Worm (Caenorhabditis elegans) whole organism, L4 larva: ENCODE measurements around the gene W03B1.3.
A peak's percentile ranks its signal among the peaks of the same experiment; 100 is the strongest.

Experiments used
- D1046.2 ChIP-seq: fragments of 200-800 bp; sonication (Bioruptor generic); IDR thresholded peaks from 2 replicates; pipeline ENCODE4 v1.3.6; 2022; ENCODE audit warnings: missing genetic modification characterization, missing compliant biosample characterization
- F37D6.2 ChIP-seq: sonication (generic microtip); optimal IDR thresholded peaks from 2 replicates; lab custom pipeline; 2016; ENCODE audit warnings: mild to moderate bottlenecking, missing genetic modification characterization, missing compliant biosample characterization
- F44E2.7 ChIP-seq: fragments of 200-800 bp; sonication (Bioruptor generic); IDR thresholded peaks from 2 replicates; pipeline ENCODE4 v2.1.2; 2022; ENCODE audit warnings: missing genetic modification characterization, missing compliant biosample characterization
- F49E8.2 ChIP-seq: sonication (generic microtip); optimal IDR thresholded peaks from 2 replicates; lab custom pipeline; 2016; ENCODE audit warnings: missing compliant biosample characterization, mild to moderate bottlenecking, missing genetic modification characterization, borderline replicate concordance
- T20F7.1 ChIP-seq: fragments of 200-800 bp; sonication (Bioruptor generic); optimal IDR thresholded peaks from 2 replicates; lab custom pipeline; 2018; ENCODE audit warnings: mild to moderate bottlenecking, missing genetic modification characterization, missing compliant biosample characterization
- Y75B8A.6 ChIP-seq: fragments of 200-800 bp; sonication (Bioruptor generic); IDR thresholded peaks from 2 replicates; pipeline ENCODE4 v1.3.6; 2022; ENCODE audit warnings: missing genetic modification reagents, missing genetic modification characterization, missing compliant biosample characterization
- aha-1 ChIP-seq: fragments of 150-350 bp; peaks from one replicate; lab custom pipeline; 2014; ENCODE audit warnings: missing biosample characterization, missing genetic modification characterization
- ama-1 ChIP-seq: fragments of 150-350 bp; optimal IDR thresholded peaks from 2 replicates; lab custom pipeline; 2014; ENCODE audit warnings: inconsistent platforms, mixed read lengths
- ceh-20 ChIP-seq: fragments of 200-800 bp; sonication (Bioruptor generic); IDR thresholded peaks from 2 replicates; pipeline ENCODE4 v1.3.6; 2022; ENCODE audit warnings: missing genetic modification reagents, missing genetic modification characterization, missing compliant biosample characterization
- ceh-28 ChIP-seq: fragments of 150-350 bp; optimal IDR thresholded peaks from 2 replicates; lab custom pipeline; 2014; ENCODE audit warnings: missing biosample characterization, missing genetic modification reagents, missing genetic modification characterization
- ceh-32 ChIP-seq: sonication (generic microtip); optimal IDR thresholded peaks from 2 replicates; lab custom pipeline; 2016; ENCODE audit warnings: mild to moderate bottlenecking, missing genetic modification characterization, missing compliant biosample characterization; ENCODE audit not compliant: poor library complexity
- ceh-62 ChIP-seq: sonication (generic microtip); optimal IDR thresholded peaks from 2 replicates; lab custom pipeline; 2017; ENCODE audit warnings: missing biosample characterization, missing genetic modification characterization
- ceh-82 ChIP-seq: sonication (generic microtip); optimal IDR thresholded peaks from 2 replicates; lab custom pipeline; 2017; ENCODE audit warnings: missing biosample characterization, missing genetic modification characterization
- ces-1 ChIP-seq: fragments of 150-350 bp; sonication (generic microtip); optimal IDR thresholded peaks from 4 replicates; lab custom pipeline; 2014; ENCODE audit warnings: missing biosample characterization, missing genetic modification reagents, missing genetic modification characterization
- cey-2 ChIP-seq: sonication (generic microtip); optimal IDR thresholded peaks from 3 replicates; lab custom pipeline; 2017; ENCODE audit warnings: missing genetic modification characterization, mild to moderate bottlenecking, missing compliant biosample characterization, antibody characterized with exemption, borderline replicate concordance; ENCODE audit not compliant: insufficient read depth
- daf-12 ChIP-seq: fragments of 150-350 bp; optimal IDR thresholded peaks from 2 replicates; lab custom pipeline; 2014; ENCODE audit warnings: missing biosample characterization, missing genetic modification reagents, missing genetic modification characterization
- dmd-8 ChIP-seq: fragments of 200-800 bp; sonication (Bioruptor generic); IDR thresholded peaks from 2 replicates; pipeline ENCODE4 v1.3.6; 2022; ENCODE audit warnings: missing genetic modification characterization, missing compliant biosample characterization
- dpl-1 ChIP-seq: fragments of 150-350 bp; optimal IDR thresholded peaks from 2 replicates; lab custom pipeline; 2014; ENCODE audit warnings: missing biosample characterization, missing genetic modification reagents, missing genetic modification characterization
- duxl-1 ChIP-seq: sonication (generic microtip); optimal IDR thresholded peaks from 2 replicates; lab custom pipeline; 2016; ENCODE audit warnings: mild to moderate bottlenecking, missing genetic modification characterization, moderate library complexity, missing compliant biosample characterization; ENCODE audit not compliant: poor library complexity
- egl-27 ChIP-seq: sonication (generic microtip); optimal IDR thresholded peaks from 3 replicates; lab custom pipeline; 2017; ENCODE audit warnings: missing biosample characterization, missing genetic modification reagents, missing genetic modification characterization
- fkh-10 ChIP-seq: fragments of 150-350 bp; optimal IDR thresholded peaks from 2 replicates; lab custom pipeline; 2014; ENCODE audit warnings: missing biosample characterization, missing genetic modification reagents, missing genetic modification characterization
- fos-1 ChIP-seq: fragments of 150-350 bp; optimal IDR thresholded peaks from 2 replicates; lab custom pipeline; 2014; ENCODE audit warnings: missing biosample characterization, missing genetic modification characterization
- gei-8 ChIP-seq: fragments of 200-800 bp; sonication (Bioruptor generic); optimal IDR thresholded peaks from 2 replicates; lab custom pipeline; 2018; ENCODE audit warnings: mild to moderate bottlenecking, missing genetic modification characterization, missing compliant biosample characterization
- hif-1 ChIP-seq, 2 experiments: sonication (generic microtip); optimal IDR thresholded peaks; 2 replicates each; lab custom pipeline; 2016 to 2017; ENCODE audit warnings: missing compliant biosample characterization in 2 of 2, missing genetic modification characterization in 2 of 2, missing genetic modification reagents in 2 of 2, missing genotype in 2 of 2, mild to moderate bottlenecking in 1 of 2
- lim-7 ChIP-seq: fragments of 200-800 bp; sonication (Bioruptor generic); IDR thresholded peaks from 2 replicates; pipeline ENCODE4 v1.3.6; 2022; ENCODE audit warnings: missing genetic modification characterization, missing compliant biosample characterization
- lin-29 ChIP-seq: fragments of 200-800 bp; sonication (Bioruptor generic); IDR thresholded peaks from 2 replicates; pipeline ENCODE4 v1.3.6; 2022; ENCODE audit warnings: missing genetic modification reagents, missing genetic modification characterization, missing compliant biosample characterization
- lin-38 ChIP-seq: fragments of 200-800 bp; sonication (Bioruptor generic); IDR thresholded peaks from 2 replicates; pipeline ENCODE4 v1.3.6; 2022; ENCODE audit warnings: missing genetic modification reagents, missing genetic modification characterization, missing compliant biosample characterization
- mdt-29 ChIP-seq: fragments of 200-800 bp; sonication (Bioruptor generic); IDR thresholded peaks from 2 replicates; pipeline ENCODE4 v1.3.6; 2022; ENCODE audit warnings: missing genetic modification reagents, missing genetic modification characterization, missing compliant biosample characterization
- mep-1 ChIP-seq: fragments of 150-350 bp; sonication (generic microtip); optimal IDR thresholded peaks from 3 replicates; lab custom pipeline; 2014; ENCODE audit warnings: missing biosample characterization, missing genetic modification characterization
- mxl-3 ChIP-seq: fragments of 200-800 bp; sonication (Bioruptor generic); optimal IDR thresholded peaks from 2 replicates; lab custom pipeline; 2018; ENCODE audit warnings: mild to moderate bottlenecking, missing genetic modification characterization, missing compliant biosample characterization
- nhr-11 ChIP-seq: fragments of 150-350 bp; optimal IDR thresholded peaks from 2 replicates; lab custom pipeline; 2014; ENCODE audit warnings: missing biosample characterization, missing genetic modification characterization
- nhr-111 ChIP-seq: fragments of 200-800 bp; sonication (Bioruptor generic); optimal IDR thresholded peaks from 2 replicates; lab custom pipeline; 2018; ENCODE audit warnings: mild to moderate bottlenecking, missing genetic modification characterization, missing compliant biosample characterization
- nhr-25 ChIP-seq: sonication (generic microtip); optimal IDR thresholded peaks from 2 replicates; lab custom pipeline; 2017; ENCODE audit warnings: missing genetic modification characterization, mild to moderate bottlenecking, missing compliant biosample characterization, antibody characterized with exemption, moderate library complexity, borderline replicate concordance; ENCODE audit not compliant: insufficient read depth
- nhr-41 ChIP-seq: fragments of 200-800 bp; sonication (Bioruptor generic); IDR thresholded peaks from 2 replicates; pipeline ENCODE4 v1.3.6; 2022; ENCODE audit warnings: missing genetic modification reagents, missing genetic modification characterization, missing compliant biosample characterization
- nhr-42 ChIP-seq: fragments of 200-800 bp; sonication (Bioruptor generic); IDR thresholded peaks from 2 replicates; pipeline ENCODE4 v1.3.6; 2022; ENCODE audit warnings: missing genetic modification characterization, missing compliant biosample characterization
- nhr-77 ChIP-seq: fragments of 150-350 bp; optimal IDR thresholded peaks from 2 replicates; lab custom pipeline; 2014; ENCODE audit warnings: missing biosample characterization, missing genetic modification characterization
- php-3 ChIP-seq: fragments of 200-800 bp; sonication (Bioruptor generic); IDR thresholded peaks from 2 replicates; pipeline ENCODE4 v1.3.6; 2022; ENCODE audit warnings: missing genetic modification reagents, missing genetic modification characterization, missing compliant biosample characterization
- pqm-1 ChIP-seq: sonication (generic microtip); optimal IDR thresholded peaks from 2 replicates; lab custom pipeline; 2017; ENCODE audit warnings: missing biosample characterization, missing genetic modification characterization
- rbr-2 ChIP-seq: sonication (generic microtip); optimal IDR thresholded peaks from 2 replicates; lab custom pipeline; 2016; ENCODE audit warnings: missing genotype, missing genetic modification characterization, missing compliant biosample characterization
- set-16 ChIP-seq: fragments of 200-800 bp; sonication (Bioruptor generic); IDR thresholded peaks from 2 replicates; pipeline ENCODE4 v1.3.6; 2022; ENCODE audit warnings: missing genetic modification reagents, missing genetic modification characterization, missing compliant biosample characterization
- spr-1 ChIP-seq: sonication (generic microtip); optimal IDR thresholded peaks from 2 replicates; lab custom pipeline; 2016; ENCODE audit warnings: mild to moderate bottlenecking, missing genetic modification characterization, missing compliant biosample characterization
- spr-3 ChIP-seq: fragments of 200-800 bp; sonication (Bioruptor generic); optimal IDR thresholded peaks from 2 replicates; lab custom pipeline; 2018; ENCODE audit warnings: mild to moderate bottlenecking, missing genetic modification characterization, missing compliant biosample characterization
- tra-1 ChIP-seq: fragments of 200-800 bp; sonication (Bioruptor generic); IDR thresholded peaks from 2 replicates; pipeline ENCODE4 v1.3.6; 2022; ENCODE audit warnings: missing genetic modification reagents, missing genetic modification characterization, missing compliant biosample characterization
- unc-130 ChIP-seq: sonication (generic microtip); optimal IDR thresholded peaks from 2 replicates; lab custom pipeline; 2016; ENCODE audit warnings: missing genetic modification reagents, missing genetic modification characterization, missing compliant biosample characterization
- unc-62 ChIP-seq, 3 experiments: fragments of 150-350 bp in 1 of 3; sonication (generic microtip); optimal IDR thresholded peaks in 2 of 3; peaks in 1 of 3; 1 replicate in 1 of 3; 2 replicates in 2 of 3; lab custom pipeline; 2014 to 2017; ENCODE audit warnings: missing biosample characterization in 3 of 3, missing genetic modification characterization in 3 of 3, missing genetic modification reagents in 3 of 3, missing genotype in 1 of 3

The W03B1.3 gene

ce11 chrIV:4336139-4336851, at the start of gene W03B1.3, which contains the start of gene oac-51:
W03B1.3 (minus strand) TSS chrIV:4336239.
oac-51 (plus strand) TSS chrIV:4336801.
- no peak for TF ChIP-seq ces-1 (GFP tag; lab: Kevin White, UChicago)
- peak; percentile 6 for TF ChIP-seq aha-1 (tag; lab: Kevin White, UChicago)

ce11 chrIV:4369116-4369515, 33.1 kb upstream of the W03B1.3 start:
- no peak for TF ChIP-seq daf-12
- peak in 1 of 2 experiments; percentile 95 for TF ChIP-seq unc-62 (GFP tag; optimal IDR thresholded peaks at IDR 0.05 in 1 of 2; lab: Kevin White, UChicago)
- no peak for TF ChIP-seq unc-62 (tag; optimal IDR thresholded peaks at IDR 0.05; lab: Kevin White, UChicago)
- TF ChIP-seq lin-38 (GFP tag; lab: Robert Waterston, UW) = no peak
- TF ChIP-seq ama-1 (lab: Kevin White, UChicago) = no peak
- peak; percentile 53 for TF ChIP-seq aha-1 (tag; lab: Kevin White, UChicago)
- no peak for TF ChIP-seq T20F7.1 (GFP tag; lab: Kevin White, UChicago)
- TF ChIP-seq, all 104 proteins: peak for 2

- TF ChIP-seq spr-3 (GFP tag; lab: Kevin White, UChicago) = no peak
- no peak for TF ChIP-seq T20F7.1 (GFP tag; lab: Kevin White, UChicago)
- no peak for TF ChIP-seq gei-8 (GFP tag; lab: Kevin White, UChicago)
- no peak for TF ChIP-seq tra-1 (GFP tag; lab: Robert Waterston, UW)
- TF ChIP-seq set-16 (GFP tag; lab: Robert Waterston, UW) = no peak
- TF ChIP-seq ceh-20 (GFP tag; lab: Robert Waterston, UW) = no peak
- TF ChIP-seq spr-1 (tag; lab: Kevin White, UChicago) = no peak
- TF ChIP-seq mdt-29 (GFP tag; lab: Robert Waterston, UW) = no peak
- TF ChIP-seq fkh-10 (GFP tag; lab: Kevin White, UChicago) = no peak
- TF ChIP-seq unc-130 (GFP tag; lab: Kevin White, UChicago) = no peak
- TF ChIP-seq rbr-2 (tag; lab: Kevin White, UChicago) = peak; percentile 39
- TF ChIP-seq ceh-28 = peak; percentile 22
- no peak for TF ChIP-seq fos-1 (tag; lab: Kevin White, UChicago)
- no peak for TF ChIP-seq nhr-111 (GFP tag; lab: Kevin White, UChicago)
- TF ChIP-seq nhr-77 (tag; lab: Kevin White, UChicago) = peak; percentile 24
- peak in 1 of 2 experiments; percentile 24 for TF ChIP-seq hif-1 (tag; optimal IDR thresholded peaks at IDR 0.05; lab: Kevin White, UChicago)
- TF ChIP-seq F44E2.7 (GFP tag; lab: Robert Waterston, UW) = no peak
- no peak for TF ChIP-seq duxl-1
- TF ChIP-seq lin-29 (GFP tag; lab: Robert Waterston, UW) = no peak
- no peak for TF ChIP-seq cey-2 (tag; lab: Kevin White, UChicago)
- TF ChIP-seq mxl-3 = no peak
- TF ChIP-seq F37D6.2 (tag; lab: Kevin White, UChicago) = no peak
- TF ChIP-seq lim-7 (GFP tag; lab: Robert Waterston, UW) = no peak
- no peak for TF ChIP-seq nhr-41 (GFP tag; lab: Robert Waterston, UW)
- TF ChIP-seq ama-1 (lab: Kevin White, UChicago) = no peak
- no peak for TF ChIP-seq ceh-82
- no peak for TF ChIP-seq F49E8.2 (tag; lab: Kevin White, UChicago)
- TF ChIP-seq nhr-42 (GFP tag; lab: Robert Waterston, UW) = no peak
- TF ChIP-seq php-3 (GFP tag; lab: Robert Waterston, UW) = no peak
- TF ChIP-seq egl-27 (tag; lab: Kevin White, UChicago) = no peak
- TF ChIP-seq ces-1 (GFP tag; lab: Kevin White, UChicago) = no peak
- TF ChIP-seq nhr-11 (tag; lab: Kevin White, UChicago) = no peak
- no peak for TF ChIP-seq ceh-32 (tag; lab: Kevin White, UChicago)
- TF ChIP-seq D1046.2 (GFP tag; lab: Robert Waterston, UW) = no peak
- no peak for TF ChIP-seq Y75B8A.6 (GFP tag; lab: Robert Waterston, UW)
- TF ChIP-seq pqm-1 (tag; lab: Kevin White, UChicago) = no peak
- TF ChIP-seq dpl-1 (GFP tag; lab: Kevin White, UChicago) = peak; percentile 79
- TF ChIP-seq mep-1 (tag; lab: Kevin White, UChicago) = no peak
- peak; percentile 87 for TF ChIP-seq lin-38 (GFP tag; lab: Robert Waterston, UW)
- TF ChIP-seq ceh-62 (tag; lab: Kevin White, UChicago) = no peak
- no peak for TF ChIP-seq dmd-8 (GFP tag; lab: Robert Waterston, UW)
- no peak for TF ChIP-seq nhr-25 (tag; lab: Kevin White, UChicago)
These were observed 24.5 kb upstream of the W03B1.3 start, which contains the start of gene F55F10.1 for ce11 chrIV:4360497-4360896. F55F10.1 (plus strand) TSS chrIV:4360837.
